Worm (Caenorhabditis elegans): Measurements from ENCODE around the gene srg-37.

srg-37 gene

ce11 chrX:14231987-14232386, 2.8 kb downstream of the srg-37 start:
- TF ChIP-seq ceh-22 (tag; optimal IDR thresholded peaks at IDR 0.05) (no peak), lim-6 (tag; optimal IDR thresholded peaks at IDR 0.05) (no peak), madf-2 (tag; optimal IDR thresholded peaks at IDR 0.05) (no peak), nhr-11 (tag; optimal IDR thresholded peaks at IDR 0.05) (no peak), ceh-6 (GFP tag; optimal IDR thresholded peaks at IDR 0.05) (no peak), ceh-9 (tag; optimal IDR thresholded peaks at IDR 0.05) (no peak), ceh-30 (tag; optimal IDR thresholded peaks at IDR 0.05) (no peak)

- TF ChIP-seq C38D4.7 (GFP tag; optimal IDR thresholded peaks at IDR 0.05) (peak; percentile 55), ceh-6 (GFP tag; optimal IDR thresholded peaks at IDR 0.05) (peak; percentile 27), pat-9 (tag; optimal IDR thresholded peaks at IDR 0.05) (peak; percentile 28), che-1 (tag; optimal IDR thresholded peaks at IDR 0.05) (peak; percentile 17), ceh-19 (GFP tag; optimal IDR thresholded peaks at IDR 0.05) (peak; percentile 51), K02D7.2 (tag; optimal IDR thresholded peaks at IDR 0.05) (peak; percentile 8), lin-11 (tag; optimal IDR thresholded peaks at IDR 0.05) (peak; percentile 4), hlh-13 (GFP tag; optimal IDR thresholded peaks at IDR 0.05) (peak; percentile 12)
Measured at ce11 chrX:14229306-14229845, 5.5 kb downstream of the srg-37 start.

- TF ChIP-seq ceh-24 (tag; optimal IDR thresholded peaks at IDR 0.05) (no peak), sox-4 (tag; optimal IDR thresholded peaks at IDR 0.05) (no peak), elt-2 (tag; optimal IDR thresholded peaks at IDR 0.05) (no peak), ceh-31 (tag; optimal IDR thresholded peaks at IDR 0.05) (no peak), K02D7.2 (tag; optimal IDR thresholded peaks at IDR 0.05) (no peak), ceh-18 (tag; optimal IDR thresholded peaks at IDR 0.05) (no peak), dmd-4 (tag; optimal IDR thresholded peaks at IDR 0.05; ENCODE audit: borderline replicate concordance) (no peak)
Measured at ce11 chrX:14228764-14229163, 6.1 kb downstream of the srg-37 start.

ce11 chrX:14225273-14225672, 9.6 kb downstream of the srg-37 start, which contains the start of gene cyp-13B2:
cyp-13B2 (plus strand) TSS chrX:14225573.
- no peak for TF ChIP-seq K09A11.1 (tag; optimal IDR thresholded peaks at IDR 0.05; ENCODE audit: insufficient read depth)
- TF ChIP-seq ceh-34 (tag; optimal IDR thresholded peaks at IDR 0.05): no peak
- TF ChIP-seq ets-4 (tag; optimal IDR thresholded peaks at IDR 0.05): no peak
- TF ChIP-seq npax-4 (tag; optimal IDR thresholded peaks at IDR 0.05): no peak
- TF ChIP-seq ceh-45 (GFP tag; IDR thresholded peaks at IDR 0.05): no peak
- no peak for TF ChIP-seq pha-4 (tag; optimal IDR thresholded peaks at IDR 0.05)
- TF ChIP-seq hlh-15 (tag; optimal IDR thresholded peaks at IDR 0.05): no peak
- TF ChIP-seq nhr-11 (tag; optimal IDR thresholded peaks at IDR 0.05): no peak
- no peak for TF ChIP-seq fkh-6 (tag; optimal IDR thresholded peaks at IDR 0.05)
- TF ChIP-seq lin-11 (tag; optimal IDR thresholded peaks at IDR 0.05): no peak
- TF ChIP-seq elt-2 (tag; optimal IDR thresholded peaks at IDR 0.05): no peak
- no peak for TF ChIP-seq ceh-14 (tag; optimal IDR thresholded peaks at IDR 0.05)
- TF ChIP-seq syd-9 (tag; optimal IDR thresholded peaks at IDR 0.05): no peak
- TF ChIP-seq ama-1 (optimal IDR thresholded peaks at IDR 0.05): no peak

ce11 chrX:14223156-14223555, 11.7 kb downstream of the srg-37 start, which contains the start of gene K06G5.3:
K06G5.3 (minus strand) TSS chrX:14223256.
- TF ChIP-seq elt-4 (tag; optimal IDR thresholded peaks at IDR 0.05) (no peak), ceh-14 (tag; optimal IDR thresholded peaks at IDR 0.05) (no peak), dve-1 (tag; optimal IDR thresholded peaks at IDR 0.05) (no peak), unc-86 (tag; optimal IDR thresholded peaks at IDR 0.05) (no peak), gmeb-2 (tag; optimal IDR thresholded peaks at IDR 0.05) (no peak), ceh-34 (tag; optimal IDR thresholded peaks at IDR 0.05) (no peak), C38D4.7 (GFP tag; optimal IDR thresholded peaks at IDR 0.05) (no peak), F13H6.1 (tag; optimal IDR thresholded peaks at IDR 0.05) (no peak), hlh-15 (tag; optimal IDR thresholded peaks at IDR 0.05) (no peak), fkh-10 (GFP tag; optimal IDR thresholded peaks at IDR 0.05) (no peak), nfya-1 (tag; optimal IDR thresholded peaks at IDR 0.05) (no peak)
